Fruit fly (Drosophila melanogaster) whole organism, adult: ENCODE results near the gene Pdf.

Experiments
- CG14711 ChIP-seq: fragments of 200-800 bp; sonication (Bioruptor generic); optimal IDR thresholded peaks from 2 replicates; lab custom pipeline; 2018; ENCODE audit warnings: missing biosample characterization, mild to moderate bottlenecking, missing genetic modification characterization, moderate library complexity
- CG5204 ChIP-seq: fragments of 200-800 bp; sonication (Bioruptor generic); optimal IDR thresholded peaks from 2 replicates; lab custom pipeline; 2016; ENCODE audit warnings: missing biosample characterization, missing genetic modification characterization
- CG7045 ChIP-seq: fragments of 200-800 bp; sonication (Bioruptor generic); optimal IDR thresholded peaks from 2 replicates; lab custom pipeline; 2017; ENCODE audit warnings: missing biosample characterization, mild to moderate bottlenecking, missing genetic modification characterization
- CG7101 ChIP-seq: fragments of 200-800 bp; sonication (Bioruptor generic); optimal IDR thresholded peaks from 2 replicates; lab custom pipeline; 2018; ENCODE audit warnings: missing biosample characterization, mild to moderate bottlenecking, missing genetic modification characterization, moderate library complexity
- Mnt ChIP-seq: fragments of 200-800 bp; sonication (Bioruptor generic); optimal IDR thresholded peaks from 2 replicates; lab custom pipeline; 2016; ENCODE audit warnings: missing biosample characterization, mild to moderate bottlenecking, missing genetic modification characterization
- cnc ChIP-seq, 2 experiments: fragments of >200 bp; optimal IDR thresholded peaks; 2 replicates each; lab custom pipeline; 2017
- kay ChIP-seq: fragments of 200-800 bp; sonication (Bioruptor generic); peaks from one replicate; lab custom pipeline; 2016; ENCODE audit warnings: missing biosample characterization, missing genetic modification characterization, borderline replicate concordance
- pad ChIP-seq: fragments of 200-800 bp; sonication (Bioruptor generic); optimal IDR thresholded peaks from 3 replicates; lab custom pipeline; 2017; ENCODE audit warnings: missing biosample characterization, missing genetic modification characterization, mild to moderate bottlenecking, moderate library complexity, missing genetic modification reagents

- no peak for TF ChIP-seq pad (GFP tag; lab: Kevin White, UChicago)
- no peak for TF ChIP-seq cnc (optimal IDR thresholded peaks at IDR 0.05; lab: Kevin White, UChicago)
- TF ChIP-seq CG7101 (tag; lab: Kevin White, UChicago), result no peak
- no peak for TF ChIP-seq CG7045 (GFP tag; lab: Kevin White, UChicago)
- no peak for TF ChIP-seq kay
- TF ChIP-seq Mnt (GFP tag; lab: Kevin White, UChicago), result no peak
- no peak for TF ChIP-seq CG5204 (GFP tag; lab: Kevin White, UChicago)
- no peak for TF ChIP-seq CG14711 (tag; lab: Kevin White, UChicago)
Observed at dm6 chr3R:26448779-26449178, 7.2 kb downstream of the Pdf start, which contains the start of gene Hex-t1.
